Worm (Caenorhabditis elegans) whole organism, L4 larva: ENCODE results near the gene T05H10.4.

ENCODE experiments used
- D1046.2 ChIP-seq: fragments of 200-800 bp; sonication (Bioruptor generic); IDR thresholded peaks from 2 replicates; pipeline ENCODE4 v1.3.6; 2022; ENCODE audit warnings: missing genetic modification characterization, missing compliant biosample characterization
- F26F4.8 ChIP-seq: fragments of 200-800 bp; sonication (Bioruptor generic); conservative IDR thresholded peaks from 2 replicates; pipeline ENCODE4 v1.3.6; 2022; ENCODE audit warnings: missing genetic modification characterization, missing compliant biosample characterization
- F44E2.7 ChIP-seq: fragments of 200-800 bp; sonication (Bioruptor generic); IDR thresholded peaks from 2 replicates; pipeline ENCODE4 v2.1.2; 2022; ENCODE audit warnings: missing genetic modification characterization, missing compliant biosample characterization
- F49E8.2 ChIP-seq: sonication (generic microtip); optimal IDR thresholded peaks from 2 replicates; lab custom pipeline; 2016; ENCODE audit warnings: missing compliant biosample characterization, mild to moderate bottlenecking, missing genetic modification characterization, borderline replicate concordance
- R02D3.7 ChIP-seq: fragments of 150-350 bp; sonication (generic microtip); optimal IDR thresholded peaks from 3 replicates; lab custom pipeline; 2014; ENCODE audit warnings: missing biosample characterization, missing genetic modification characterization
- T20F7.1 ChIP-seq: fragments of 200-800 bp; sonication (Bioruptor generic); optimal IDR thresholded peaks from 2 replicates; lab custom pipeline; 2018; ENCODE audit warnings: mild to moderate bottlenecking, missing genetic modification characterization, missing compliant biosample characterization
- Y48G9A.11 ChIP-seq: fragments of 200-800 bp; sonication (Bioruptor generic); IDR thresholded peaks from 2 replicates; pipeline ENCODE4 v1.3.6; 2022; ENCODE audit warnings: missing genetic modification reagents, missing genetic modification characterization, missing compliant biosample characterization
- aha-1 ChIP-seq: fragments of 150-350 bp; peaks from one replicate; lab custom pipeline; 2014; ENCODE audit warnings: missing biosample characterization, missing genetic modification characterization
- arid-1 ChIP-seq: fragments of 200-800 bp; sonication (Bioruptor generic); conservative IDR thresholded peaks from 2 replicates; pipeline ENCODE4 v1.3.6; 2022; ENCODE audit warnings: missing genetic modification reagents, missing genetic modification characterization, missing compliant biosample characterization
- ceh-44 ChIP-seq: fragments of 200-800 bp; sonication (Bioruptor generic); IDR thresholded peaks from 2 replicates; pipeline ENCODE4 v1.3.6; 2022; ENCODE audit warnings: missing genetic modification reagents, missing genetic modification characterization, missing compliant biosample characterization
- ceh-62 ChIP-seq: sonication (generic microtip); optimal IDR thresholded peaks from 2 replicates; lab custom pipeline; 2017; ENCODE audit warnings: missing biosample characterization, missing genetic modification characterization
- ceh-82 ChIP-seq: sonication (generic microtip); optimal IDR thresholded peaks from 2 replicates; lab custom pipeline; 2017; ENCODE audit warnings: missing biosample characterization, missing genetic modification characterization
- ces-1 ChIP-seq: fragments of 150-350 bp; sonication (generic microtip); optimal IDR thresholded peaks from 4 replicates; lab custom pipeline; 2014; ENCODE audit warnings: missing biosample characterization, missing genetic modification reagents, missing genetic modification characterization
- dmd-6 ChIP-seq: fragments of 200-800 bp; sonication (Bioruptor generic); IDR thresholded peaks from 2 replicates; pipeline ENCODE4 v1.3.6; 2022; ENCODE audit warnings: missing genetic modification reagents, missing genetic modification characterization, missing compliant biosample characterization
- dmd-8 ChIP-seq: fragments of 200-800 bp; sonication (Bioruptor generic); IDR thresholded peaks from 2 replicates; pipeline ENCODE4 v1.3.6; 2022; ENCODE audit warnings: missing genetic modification characterization, missing compliant biosample characterization
- dmd-9 ChIP-seq: fragments of 200-800 bp; sonication (Bioruptor generic); IDR thresholded peaks from 2 replicates; pipeline ENCODE4 v1.3.6; 2022; ENCODE audit warnings: missing genetic modification reagents, missing genetic modification characterization, missing compliant biosample characterization
- duxl-1 ChIP-seq: sonication (generic microtip); optimal IDR thresholded peaks from 2 replicates; lab custom pipeline; 2016; ENCODE audit warnings: mild to moderate bottlenecking, missing genetic modification characterization, moderate library complexity, missing compliant biosample characterization; ENCODE audit not compliant: poor library complexity
- dve-1 ChIP-seq: sonication (generic microtip); optimal IDR thresholded peaks from 2 replicates; lab custom pipeline; 2017; ENCODE audit warnings: antibody characterized with exemption, mild to moderate bottlenecking, missing genetic modification characterization, missing compliant biosample characterization; ENCODE audit not compliant: insufficient read depth
- fkh-10 ChIP-seq: fragments of 150-350 bp; optimal IDR thresholded peaks from 2 replicates; lab custom pipeline; 2014; ENCODE audit warnings: missing biosample characterization, missing genetic modification reagents, missing genetic modification characterization
- gei-8 ChIP-seq: fragments of 200-800 bp; sonication (Bioruptor generic); optimal IDR thresholded peaks from 2 replicates; lab custom pipeline; 2018; ENCODE audit warnings: mild to moderate bottlenecking, missing genetic modification characterization, missing compliant biosample characterization
- hlh-11 ChIP-seq: fragments of 200-800 bp; sonication (Bioruptor generic); optimal IDR thresholded peaks from 2 replicates; lab custom pipeline; 2018; ENCODE audit warnings: mild to moderate bottlenecking, missing genetic modification characterization, missing compliant biosample characterization
- lim-7 ChIP-seq: fragments of 200-800 bp; sonication (Bioruptor generic); IDR thresholded peaks from 2 replicates; pipeline ENCODE4 v1.3.6; 2022; ENCODE audit warnings: missing genetic modification characterization, missing compliant biosample characterization
- lir-3 ChIP-seq: sonication (generic microtip); optimal IDR thresholded peaks from 2 replicates; lab custom pipeline; 2016; ENCODE audit warnings: mild to moderate bottlenecking, missing genetic modification characterization, missing compliant biosample characterization
- lsy-2 ChIP-seq, 2 experiments: fragments of 150-350 bp in 1 of 2; sonication (generic microtip) in 1 of 2; optimal IDR thresholded peaks; 2 replicates each; lab custom pipeline; 2014 to 2017; ENCODE audit warnings: missing biosample characterization in 2 of 2, missing genetic modification characterization in 2 of 2
- mxl-2 ChIP-seq: fragments of 200-800 bp; sonication (Bioruptor generic); conservative IDR thresholded peaks from 2 replicates; pipeline ENCODE4 v1.3.6; 2022; ENCODE audit warnings: missing genetic modification reagents, missing genetic modification characterization, missing compliant biosample characterization
- nhr-102 ChIP-seq: sonication (generic microtip); optimal IDR thresholded peaks from 2 replicates; lab custom pipeline; 2016; ENCODE audit warnings: mild to moderate bottlenecking, missing genetic modification characterization, moderate library complexity, missing compliant biosample characterization
- nhr-25 ChIP-seq: sonication (generic microtip); optimal IDR thresholded peaks from 2 replicates; lab custom pipeline; 2017; ENCODE audit warnings: missing genetic modification characterization, mild to moderate bottlenecking, missing compliant biosample characterization, antibody characterized with exemption, moderate library complexity, borderline replicate concordance; ENCODE audit not compliant: insufficient read depth
- nhr-48 ChIP-seq: sonication (generic microtip); optimal IDR thresholded peaks from 2 replicates; lab custom pipeline; 2016; ENCODE audit warnings: mild to moderate bottlenecking, missing genetic modification characterization, missing compliant biosample characterization
- nhr-6 ChIP-seq: fragments of 150-350 bp; optimal IDR thresholded peaks from 2 replicates; lab custom pipeline; 2014; ENCODE audit warnings: missing biosample characterization, missing genetic modification characterization
- nhr-76 ChIP-seq: fragments of 150-350 bp; optimal IDR thresholded peaks from 2 replicates; lab custom pipeline; 2014; ENCODE audit warnings: missing biosample characterization, missing genetic modification characterization
- nhr-77 ChIP-seq: fragments of 150-350 bp; optimal IDR thresholded peaks from 2 replicates; lab custom pipeline; 2014; ENCODE audit warnings: missing biosample characterization, missing genetic modification characterization
- pha-4 ChIP-seq, 2 experiments: fragments of 150-350 bp in 1 of 2; fragments of 200-800 bp in 1 of 2; sonication (Bioruptor generic) in 1 of 2; IDR thresholded peaks in 1 of 2; optimal IDR thresholded peaks in 1 of 2; 2 replicates each; pipeline versions ENCODE4 v1.3.6 to Lab custom; 2014 to 2022; ENCODE audit warnings: missing genetic modification characterization in 2 of 2, missing genetic modification reagents in 2 of 2, missing biosample characterization in 1 of 2, missing compliant biosample characterization in 1 of 2
- php-3 ChIP-seq: fragments of 200-800 bp; sonication (Bioruptor generic); IDR thresholded peaks from 2 replicates; pipeline ENCODE4 v1.3.6; 2022; ENCODE audit warnings: missing genetic modification reagents, missing genetic modification characterization, missing compliant biosample characterization
- rbr-2 ChIP-seq: sonication (generic microtip); optimal IDR thresholded peaks from 2 replicates; lab custom pipeline; 2016; ENCODE audit warnings: missing genotype, missing genetic modification characterization, missing compliant biosample characterization
- saeg-2 ChIP-seq: fragments of 200-800 bp; sonication (Bioruptor generic); IDR thresholded peaks from 2 replicates; pipeline ENCODE4 v1.3.6; 2022; ENCODE audit warnings: missing genetic modification reagents, missing genetic modification characterization, missing compliant biosample characterization
- sdz-12 ChIP-seq: fragments of 200-800 bp; sonication (Bioruptor generic); optimal IDR thresholded peaks from 2 replicates; lab custom pipeline; 2018; ENCODE audit warnings: mild to moderate bottlenecking, missing genetic modification characterization, missing compliant biosample characterization
- snpc-1.2 ChIP-seq: fragments of 200-800 bp; sonication (Bioruptor generic); IDR thresholded peaks from 2 replicates; pipeline ENCODE4 v1.3.6; 2022; ENCODE audit warnings: missing genetic modification reagents, missing genetic modification characterization, missing compliant biosample characterization
- snpc-4 ChIP-seq: fragments of 150-350 bp; optimal IDR thresholded peaks from 2 replicates; lab custom pipeline; 2014; ENCODE audit warnings: missing biosample characterization, missing genetic modification characterization
- spr-3 ChIP-seq: fragments of 200-800 bp; sonication (Bioruptor generic); optimal IDR thresholded peaks from 2 replicates; lab custom pipeline; 2018; ENCODE audit warnings: mild to moderate bottlenecking, missing genetic modification characterization, missing compliant biosample characterization
- unc-130 ChIP-seq: sonication (generic microtip); optimal IDR thresholded peaks from 2 replicates; lab custom pipeline; 2016; ENCODE audit warnings: missing genetic modification reagents, missing genetic modification characterization, missing compliant biosample characterization
- unc-62 ChIP-seq, 3 experiments: fragments of 150-350 bp in 1 of 3; sonication (generic microtip); optimal IDR thresholded peaks in 2 of 3; peaks in 1 of 3; 1 replicate in 1 of 3; 2 replicates in 2 of 3; lab custom pipeline; 2014 to 2017; ENCODE audit warnings: missing biosample characterization in 3 of 3, missing genetic modification characterization in 3 of 3, missing genetic modification reagents in 3 of 3, missing genotype in 1 of 3
- zag-1 ChIP-seq: fragments of 150-350 bp; optimal IDR thresholded peaks from 2 replicates; lab custom pipeline; 2014; ENCODE audit warnings: missing biosample characterization, missing genetic modification characterization
- zfp-3 ChIP-seq: fragments of 200-800 bp; sonication (Bioruptor generic); conservative IDR thresholded peaks from 2 replicates; pipeline ENCODE4 v1.3.6; 2022; ENCODE audit warnings: missing genetic modification reagents, missing genetic modification characterization, missing compliant biosample characterization
- ztf-7 ChIP-seq: fragments of 150-350 bp; optimal IDR thresholded peaks from 2 replicates; lab custom pipeline; 2014; ENCODE audit warnings: missing biosample characterization, missing genetic modification characterization

T05H10.4 gene

ce11 chrII:8012071-8013031 is 40.6 kb upstream of the T05H10.4 start, which contains the start of gene DH11.2 (continued):
- TF ChIP-seq fkh-10 (GFP tag; lab: Kevin White, UChicago) (no peak), duxl-1 (tag; lab: Kevin White, UChicago) (no peak), F26F4.8 (no peak), dve-1 (peak; percentile 36), aha-1 (peak; percentile 75), unc-62 (GFP tag; optimal IDR thresholded peaks at IDR 0.05 in 1 of 2; lab: Kevin White, UChicago) (peak in 1 of 2 experiments; percentile 96), unc-62 (tag; optimal IDR thresholded peaks at IDR 0.05; lab: Kevin White, UChicago) (no peak), dmd-6 (GFP tag; lab: Robert Waterston, UW) (peak; percentile 58), lir-3 (tag; lab: Kevin White, UChicago) (no peak), hlh-11 (tag; lab: Kevin White, UChicago) (peak; percentile 66), gei-8 (GFP tag; lab: Kevin White, UChicago) (no peak), snpc-1.2 (no peak), arid-1 (GFP tag; lab: Robert Waterston, UW) (no peak), nhr-6 (tag; lab: Kevin White, UChicago) (no peak), ces-1 (GFP tag; lab: Kevin White, UChicago) (no peak), R02D3.7 (tag; lab: Kevin White, UChicago) (no peak), D1046.2 (GFP tag; lab: Robert Waterston, UW) (no peak)
- TF ChIP-seq, all 104 proteins: peak for 11

DNA sequence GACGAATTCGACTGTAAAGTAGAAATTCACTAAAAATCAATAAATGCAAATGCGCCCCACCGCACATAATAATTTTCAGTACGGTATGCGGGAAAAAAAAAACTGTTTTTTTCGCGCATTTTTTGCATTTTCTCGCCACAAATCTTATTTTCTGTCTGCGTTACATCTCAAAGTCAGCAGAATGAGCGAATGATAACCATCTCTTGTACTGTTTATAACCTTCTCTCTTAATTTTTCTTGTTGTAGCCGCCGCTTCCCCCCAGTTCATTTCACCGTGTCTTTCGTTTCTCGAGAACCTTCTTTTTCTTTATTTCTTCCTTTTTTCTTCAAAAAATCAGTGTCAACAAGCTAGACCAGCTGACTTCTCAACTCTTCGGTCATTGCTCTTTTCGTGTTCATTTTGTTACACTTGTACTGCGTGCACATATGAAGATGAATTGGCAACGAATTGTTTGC is 37.4 kb upstream of the T05H10.4 start:
- TF ChIP-seq T20F7.1 (GFP tag; lab: Kevin White, UChicago) (no peak), gei-8 (GFP tag; lab: Kevin White, UChicago) (peak; percentile 11), nhr-48 (tag; lab: Kevin White, UChicago) (no peak), pha-4 (GFP tag; IDR thresholded peaks at IDR 0.05; lab: Robert Waterston, UW) (no peak), pha-4 (tag; optimal IDR thresholded peaks at IDR 0.05; lab: Kevin White, UChicago) (peak; percentile 79), nhr-25 (peak; percentile 20), sdz-12 (GFP tag; lab: Kevin White, UChicago) (no peak), ztf-7 (tag; lab: Kevin White, UChicago) (no peak), zfp-3 (GFP tag; lab: Robert Waterston, UW) (no peak; the same call in 1 of the 2 replicates), Y48G9A.11 (GFP tag; lab: Robert Waterston, UW) (peak; percentile 51; the same call in 1 of the 2 replicates), lsy-2 (tag; optimal IDR thresholded peaks at IDR 0.05; lab: Kevin White, UChicago) (peak in 1 of 2 experiments; percentile 73), zag-1 (no peak), saeg-2 (GFP tag; lab: Robert Waterston, UW) (no peak), lim-7 (GFP tag; lab: Robert Waterston, UW) (no peak), dmd-9 (GFP tag; lab: Robert Waterston, UW) (0 out of 2 replicates have a peak, but pooled peaks have one; percentile 13), unc-62 (GFP tag; optimal IDR thresholded peaks at IDR 0.05 in 1 of 2; lab: Kevin White, UChicago) (peak in 1 of 2 experiments; percentile 95), unc-62 (tag; optimal IDR thresholded peaks at IDR 0.05; lab: Kevin White, UChicago) (no peak), nhr-77 (tag; lab: Kevin White, UChicago) (peak; percentile 12), snpc-4 (tag; lab: Kevin White, UChicago) (no peak), F49E8.2 (tag; lab: Kevin White, UChicago) (no peak), ceh-62 (no peak), ceh-82 (tag; lab: Kevin White, UChicago) (no peak), ceh-44 (GFP tag; lab: Robert Waterston, UW) (no peak), hlh-11 (tag; lab: Kevin White, UChicago) (peak; percentile 63), dmd-8 (GFP tag; lab: Robert Waterston, UW) (0 out of 2 replicates have a peak, but pooled peaks have one; percentile 3), php-3 (GFP tag; lab: Robert Waterston, UW) (0 out of 2 replicates have a peak, but pooled peaks have one; percentile 54), unc-130 (GFP tag; lab: Kevin White, UChicago) (peak; percentile 17), rbr-2 (tag; lab: Kevin White, UChicago) (no peak), nhr-76 (tag; lab: Kevin White, UChicago) (no peak), mxl-2 (GFP tag; lab: Robert Waterston, UW) (no peak), dve-1 (peak; percentile 48), F44E2.7 (GFP tag; lab: Robert Waterston, UW) (no peak), spr-3 (GFP tag; lab: Kevin White, UChicago) (no peak), snpc-1.2 (no peak), nhr-102 (tag; lab: Kevin White, UChicago) (no peak)
